Fruit fly (Drosophila melanogaster): Measurements from ENCODE around the gene Dhps.

Gene Dhps

dm6 chr3L:8191042-8191613 is 6.9 kb upstream of the Dhps start, which contains the start of gene MED24:
Gene MED24 (plus strand): TSS chr3L:8191270.
- peak; percentile 0 for TF ChIP-seq CG3032 (tag; optimal IDR thresholded peaks at IDR 0.05)
- no peak for TF ChIP-seq CG15336 (GFP tag; IDR thresholded peaks at IDR 0.05)
- TF ChIP-seq Met (GFP tag; optimal IDR thresholded peaks at IDR 0.05), result no peak
- no peak for TF ChIP-seq CG8632 (GFP tag; optimal IDR thresholded peaks at IDR 0.05)
- no peak for TF ChIP-seq CG4318 (GFP tag; optimal IDR thresholded peaks at IDR 0.05)
- TF ChIP-seq CG16779 (tag; optimal IDR thresholded peaks at IDR 0.05), result no peak
- TF ChIP-seq Ets21C (GFP tag; optimal IDR thresholded peaks at IDR 0.05), result no peak
- TF ChIP-seq Ets96B (tag; optimal IDR thresholded peaks at IDR 0.05), result no peak
- no peak for TF ChIP-seq CG32006 (GFP tag; optimal IDR thresholded peaks at IDR 0.05)
- no peak for TF ChIP-seq CG11762 (GFP tag; optimal IDR thresholded peaks at IDR 0.05; ENCODE audit: insufficient read depth)
- TF ChIP-seq esn (GFP tag; optimal IDR thresholded peaks at IDR 0.05), result peak; percentile 21
- no peak for TF ChIP-seq cyc (GFP tag; optimal IDR thresholded peaks at IDR 0.05)
- no peak for TF ChIP-seq CG8119 (GFP tag; IDR thresholded peaks at IDR 0.05)
- TF ChIP-seq Eip75B (GFP tag; optimal IDR thresholded peaks at IDR 0.05), result no peak
- no peak for TF ChIP-seq fkh (GFP tag; optimal IDR thresholded peaks at IDR 0.05)

- TF ChIP-seq topi (GFP tag; optimal IDR thresholded peaks at IDR 0.05), result no peak
- no peak for TF ChIP-seq CG7368 (GFP tag; optimal IDR thresholded peaks at IDR 0.05)
- TF ChIP-seq Lpt (GFP tag; optimal IDR thresholded peaks at IDR 0.05), result no peak
- no peak for TF ChIP-seq net (GFP tag; optimal IDR thresholded peaks at IDR 0.05)
- no peak for TF ChIP-seq CG31627 (GFP tag; optimal IDR thresholded peaks at IDR 0.05)
- TF ChIP-seq Sox15 (GFP tag; optimal IDR thresholded peaks at IDR 0.05), result no peak
- TF ChIP-seq CG34406 (GFP tag; optimal IDR thresholded peaks at IDR 0.05), result no peak
- TF ChIP-seq CG11762 (GFP tag; optimal IDR thresholded peaks at IDR 0.05; ENCODE audit: insufficient read depth), result no peak
- TF ChIP-seq svp (GFP tag), result no peak
- no peak for TF ChIP-seq CG6792 (GFP tag; optimal IDR thresholded peaks at IDR 0.05)
- no peak for TF ChIP-seq Sox14 (GFP tag; optimal IDR thresholded peaks at IDR 0.05)
- TF ChIP-seq Blimp-1 (GFP tag; optimal IDR thresholded peaks at IDR 0.05), result no peak
- TF ChIP-seq Hr4 (GFP tag; optimal IDR thresholded peaks at IDR 0.05), result no peak
- TF ChIP-seq pdm3 (GFP tag; optimal IDR thresholded peaks at IDR 0.05), result no peak
- TF ChIP-seq lz (GFP tag; optimal IDR thresholded peaks at IDR 0.05), result no peak
- TF ChIP-seq CG15336 (GFP tag; IDR thresholded peaks at IDR 0.05), result no peak
- no peak for TF ChIP-seq dsx (GFP tag; optimal IDR thresholded peaks at IDR 0.05; ENCODE audit: poor library complexity, severe bottlenecking)
- no peak for TF ChIP-seq eg (GFP tag; IDR thresholded peaks at IDR 0.05)
- TF ChIP-seq CG10669 (GFP tag; optimal IDR thresholded peaks at IDR 0.05), result no peak
These were observed 5.0 kb upstream of the Dhps start, which contains the start of gene CG7387 for dm6 chr3L:8193016-8193415. Gene CG7387 (minus strand): TSS chr3L:8193116.

dm6 chr3L:8202317-8202842 is 4.4 kb downstream of the Dhps start, which contains the start of the genes CG7366 and CG13679:
Gene CG7366 (minus strand): TSS chr3L:8202417.
Gene CG13679 (plus strand): TSS chr3L:8202792.
- TF ChIP-seq CG3032 (tag; optimal IDR thresholded peaks at IDR 0.05), result no peak
- TF ChIP-seq CG8119 (GFP tag; IDR thresholded peaks at IDR 0.05), result no peak
- no peak for TF ChIP-seq CG6163 (GFP tag; IDR thresholded peaks at IDR 0.05)

- no peak for TF ChIP-seq CG6276 (GFP tag; optimal IDR thresholded peaks at IDR 0.05)
These were observed 12.6 kb downstream of the Dhps start, which contains the start of gene tut for dm6 chr3L:8210596-8210995. Gene tut (minus strand): TSS chr3L:8210743.

dm6 chr3L:8211590-8211989 is 13.6 kb downstream of the Dhps start, which contains the start of gene CG8006:
Gene CG8006 (plus strand): TSS chr3L:8211890.
- TF ChIP-seq CG16779 (tag; optimal IDR thresholded peaks at IDR 0.05), result no peak
- no peak for TF ChIP-seq CG32006 (GFP tag; optimal IDR thresholded peaks at IDR 0.05)
- no peak for TF ChIP-seq CG8632 (GFP tag; optimal IDR thresholded peaks at IDR 0.05)
- TF ChIP-seq CG6792 (GFP tag; optimal IDR thresholded peaks at IDR 0.05), result no peak
- TF ChIP-seq acj6 (GFP tag; optimal IDR thresholded peaks at IDR 0.05), result no peak
- no peak for TF ChIP-seq fd59A (GFP tag; optimal IDR thresholded peaks at IDR 0.05)
- TF ChIP-seq vri (GFP tag; optimal IDR thresholded peaks at IDR 0.05), result no peak
- no peak for TF ChIP-seq pdm3 (GFP tag; optimal IDR thresholded peaks at IDR 0.05)
- TF ChIP-seq Met (GFP tag; optimal IDR thresholded peaks at IDR 0.05), result no peak
- TF ChIP-seq Ets96B (tag; optimal IDR thresholded peaks at IDR 0.05), result no peak

All from whole organism, prepupa.